Worm (Caenorhabditis elegans) whole organism, mixed stage, embryonic: ENCODE results near the gene ZK622.4.
A peak's percentile ranks its signal among the peaks of the same experiment; 100 is the strongest.

Experiments used
- M03D4.4 ChIP-seq: sonication (generic microtip); optimal IDR thresholded peaks from 2 replicates; lab custom pipeline; 2017; ENCODE audit warnings: mild to moderate bottlenecking, missing genetic modification characterization, missing compliant biosample characterization
- bed-3 ChIP-seq: fragments of 200-800 bp; sonication (Bioruptor generic); optimal IDR thresholded peaks from 3 replicates; lab custom pipeline; 2018; ENCODE audit warnings: mild to moderate bottlenecking, missing genetic modification characterization, moderate library complexity, missing compliant biosample characterization
- blmp-1 ChIP-seq: fragments of 150-350 bp; optimal IDR thresholded peaks from 2 replicates; lab custom pipeline; 2014; ENCODE audit warnings: missing biosample characterization, missing genetic modification characterization
- ceh-39 ChIP-seq: fragments of 150-350 bp; optimal IDR thresholded peaks from 2 replicates; lab custom pipeline; 2014; ENCODE audit warnings: missing biosample characterization, missing genetic modification characterization
- ceh-43 ChIP-seq: fragments of 200-800 bp; sonication (Bioruptor generic); optimal IDR thresholded peaks from 2 replicates; lab custom pipeline; 2018; ENCODE audit warnings: mild to moderate bottlenecking, missing genetic modification characterization, moderate library complexity, missing compliant biosample characterization
- ceh-83 ChIP-seq: fragments of 200-800 bp; sonication (Bioruptor generic); optimal IDR thresholded peaks from 2 replicates; lab custom pipeline; 2018; ENCODE audit warnings: mild to moderate bottlenecking, missing genetic modification characterization, missing compliant biosample characterization
- ces-1 ChIP-seq: fragments of 150-350 bp; optimal IDR thresholded peaks from 2 replicates; lab custom pipeline; 2014; ENCODE audit warnings: missing biosample characterization, missing genetic modification reagents, missing genetic modification characterization
- cnd-1 ChIP-seq: fragments of 200-800 bp; sonication (Bioruptor generic); optimal IDR thresholded peaks from 2 replicates; lab custom pipeline; 2018; ENCODE audit warnings: mild to moderate bottlenecking, missing genetic modification characterization, missing compliant biosample characterization
- drap-1 ChIP-seq: fragments of 200-800 bp; sonication (Bioruptor generic); optimal IDR thresholded peaks from 3 replicates; lab custom pipeline; 2018; ENCODE audit warnings: mild to moderate bottlenecking, missing genetic modification characterization, missing compliant biosample characterization
- elt-1 ChIP-seq: sonication (generic microtip); optimal IDR thresholded peaks from 2 replicates; lab custom pipeline; 2017; ENCODE audit warnings: missing genetic modification characterization, mild to moderate bottlenecking, missing compliant biosample characterization, antibody characterized with exemption, moderate library complexity, borderline replicate concordance; ENCODE audit not compliant: insufficient read depth
- elt-3 ChIP-seq: fragments of 150-350 bp; optimal IDR thresholded peaks from 2 replicates; lab custom pipeline; 2014; ENCODE audit warnings: missing biosample characterization, missing genetic modification characterization
- flh-1 ChIP-seq: fragments of 200-800 bp; sonication (Bioruptor generic); optimal IDR thresholded peaks from 2 replicates; lab custom pipeline; 2018; ENCODE audit warnings: mild to moderate bottlenecking, missing genetic modification characterization, moderate library complexity, missing compliant biosample characterization
- ham-2 ChIP-seq: fragments of 200-800 bp; sonication (Bioruptor generic); optimal IDR thresholded peaks from 2 replicates; lab custom pipeline; 2018; ENCODE audit warnings: mild to moderate bottlenecking, missing genetic modification characterization, missing compliant biosample characterization
- hlh-1 ChIP-seq: fragments of 150-350 bp; optimal IDR thresholded peaks from 2 replicates; lab custom pipeline; 2014; ENCODE audit warnings: missing biosample characterization, missing genetic modification reagents, missing genetic modification characterization
- lin-13 ChIP-seq: fragments of 150-350 bp; optimal IDR thresholded peaks from 2 replicates; lab custom pipeline; 2014; ENCODE audit warnings: missing biosample characterization, missing genetic modification characterization
- lin-32 ChIP-seq: fragments of 200-800 bp; sonication (Bioruptor generic); optimal IDR thresholded peaks from 2 replicates; lab custom pipeline; 2018; ENCODE audit warnings: mild to moderate bottlenecking, missing genetic modification characterization, missing compliant biosample characterization
- lsy-2 ChIP-seq: fragments of 150-350 bp; optimal IDR thresholded peaks from 2 replicates; lab custom pipeline; 2014; ENCODE audit warnings: missing biosample characterization, missing genetic modification characterization
- mab-5 ChIP-seq: fragments of 150-350 bp; optimal IDR thresholded peaks from 2 replicates; lab custom pipeline; 2014; ENCODE audit warnings: missing biosample characterization, missing genetic modification characterization
- mep-1 ChIP-seq: fragments of 150-350 bp; optimal IDR thresholded peaks from 2 replicates; lab custom pipeline; 2017; ENCODE audit warnings: missing biosample characterization, missing genetic modification reagents, missing genetic modification characterization, inconsistent platforms
- mls-2 ChIP-seq: sonication (generic microtip); optimal IDR thresholded peaks from 2 replicates; lab custom pipeline; 2016; ENCODE audit warnings: mild to moderate bottlenecking, missing genetic modification characterization, moderate library complexity, missing compliant biosample characterization
- nhr-12 ChIP-seq: fragments of 150-350 bp; optimal IDR thresholded peaks from 2 replicates; lab custom pipeline; 2014; ENCODE audit warnings: missing biosample characterization, missing genetic modification characterization
- nhr-2 ChIP-seq: fragments of 150-350 bp; optimal IDR thresholded peaks from 2 replicates; lab custom pipeline; 2014; ENCODE audit warnings: missing biosample characterization, missing genetic modification characterization
- nhr-237 ChIP-seq: fragments of 150-350 bp; optimal IDR thresholded peaks from 2 replicates; lab custom pipeline; 2014; ENCODE audit warnings: missing biosample characterization, missing genetic modification characterization
- nhr-28 ChIP-seq: fragments of 150-350 bp; optimal IDR thresholded peaks from 2 replicates; lab custom pipeline; 2014; ENCODE audit warnings: missing biosample characterization, missing genetic modification characterization
- nhr-76 ChIP-seq: sonication (generic microtip); optimal IDR thresholded peaks from 2 replicates; lab custom pipeline; 2017; ENCODE audit warnings: missing biosample characterization, missing genetic modification characterization
- pha-4 ChIP-seq: fragments of 150-350 bp; optimal IDR thresholded peaks from 2 replicates; lab custom pipeline; 2018; ENCODE audit warnings: missing biosample characterization, missing genetic modification reagents, missing genetic modification characterization
- sem-2 ChIP-seq: fragments of 200-800 bp; sonication (Bioruptor generic); optimal IDR thresholded peaks from 2 replicates; lab custom pipeline; 2018; ENCODE audit warnings: mild to moderate bottlenecking, missing genetic modification characterization, missing compliant biosample characterization
- snpc-4 ChIP-seq: fragments of 150-350 bp; optimal IDR thresholded peaks from 2 replicates; lab custom pipeline; 2014; ENCODE audit warnings: missing biosample characterization, missing genetic modification characterization
- sptf-1 ChIP-seq: sonication (generic microtip); optimal IDR thresholded peaks from 2 replicates; lab custom pipeline; 2017; ENCODE audit warnings: mild to moderate bottlenecking, missing genetic modification characterization, moderate library complexity, missing compliant biosample characterization
- tbx-8 ChIP-seq: fragments of 200-800 bp; sonication (Bioruptor generic); optimal IDR thresholded peaks from 2 replicates; lab custom pipeline; 2018; ENCODE audit warnings: mild to moderate bottlenecking, missing genetic modification characterization, moderate library complexity, missing compliant biosample characterization
- unc-120 ChIP-seq: sonication (generic microtip); optimal IDR thresholded peaks from 2 replicates; lab custom pipeline; 2017; ENCODE audit warnings: missing genetic modification characterization, missing compliant biosample characterization; ENCODE audit not compliant: poor library complexity, severe bottlenecking
- unc-39 ChIP-seq: fragments of 150-350 bp; optimal IDR thresholded peaks from 2 replicates; lab custom pipeline; 2014; ENCODE audit warnings: missing biosample characterization, missing genetic modification characterization
- unc-62 ChIP-seq: fragments of 150-350 bp; optimal IDR thresholded peaks from 2 replicates; lab custom pipeline; 2014; ENCODE audit warnings: missing biosample characterization, missing genetic modification reagents, missing genetic modification characterization
- zip-8 ChIP-seq: fragments of 150-350 bp; optimal IDR thresholded peaks from 2 replicates; lab custom pipeline; 2014; ENCODE audit warnings: missing biosample characterization, missing genetic modification characterization
- ztf-11 ChIP-seq: fragments of 150-350 bp; optimal IDR thresholded peaks from 2 replicates; lab custom pipeline; 2014; ENCODE audit warnings: missing biosample characterization, missing genetic modification characterization

The ZK622.4 gene

DNA sequence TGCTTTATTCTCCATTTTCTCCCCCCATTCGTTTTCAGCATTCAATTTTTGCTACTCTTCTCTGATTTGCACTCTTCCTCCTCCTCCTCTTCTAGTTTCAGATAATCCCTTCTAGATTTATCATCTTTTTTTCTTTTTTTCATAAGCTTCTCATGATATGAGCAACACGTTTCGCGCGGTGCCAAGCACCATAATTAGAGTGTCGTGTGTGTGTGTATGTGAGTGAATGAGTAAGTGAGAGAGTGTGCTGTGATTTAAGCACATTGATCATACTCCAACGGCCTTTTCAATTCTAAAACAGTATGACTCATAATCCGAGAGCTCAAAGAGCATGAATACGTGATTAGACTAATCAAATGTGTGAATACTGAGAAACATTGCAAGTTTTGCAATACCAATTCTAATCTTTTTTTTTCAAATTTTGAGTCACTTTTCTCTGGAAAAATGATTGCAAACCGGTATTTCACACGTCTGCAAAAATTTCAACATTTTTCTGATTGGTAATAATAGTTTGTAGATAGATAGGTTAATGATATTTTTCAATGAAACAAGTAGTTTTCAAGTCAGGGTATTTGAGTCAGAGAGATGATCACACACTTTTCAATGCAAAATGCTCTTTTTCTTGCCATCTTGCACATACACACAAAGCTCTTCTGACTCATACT is 43.0 kb downstream of the ZK622.4 start:
- TF ChIP-seq pha-4 (tag; lab: Kevin White, UChicago) (no peak), ztf-11 (tag; lab: Kevin White, UChicago) (no peak), mab-5 (tag; lab: Kevin White, UChicago) (no peak), lin-13 (tag; lab: Kevin White, UChicago) (no peak), drap-1 (GFP tag; lab: Kevin White, UChicago) (no peak), sem-2 (GFP tag; lab: Kevin White, UChicago) (no peak), mep-1 (tag; lab: Kevin White, UChicago) (no peak), cnd-1 (tag; lab: Kevin White, UChicago) (no peak), tbx-8 (GFP tag; lab: Kevin White, UChicago) (no peak), ceh-83 (GFP tag; lab: Kevin White, UChicago) (no peak), ces-1 (GFP tag; lab: Kevin White, UChicago) (no peak), blmp-1 (no peak), unc-120 (no peak), lsy-2 (tag; lab: Kevin White, UChicago) (no peak), elt-3 (tag; lab: Kevin White, UChicago) (no peak)

DNA sequence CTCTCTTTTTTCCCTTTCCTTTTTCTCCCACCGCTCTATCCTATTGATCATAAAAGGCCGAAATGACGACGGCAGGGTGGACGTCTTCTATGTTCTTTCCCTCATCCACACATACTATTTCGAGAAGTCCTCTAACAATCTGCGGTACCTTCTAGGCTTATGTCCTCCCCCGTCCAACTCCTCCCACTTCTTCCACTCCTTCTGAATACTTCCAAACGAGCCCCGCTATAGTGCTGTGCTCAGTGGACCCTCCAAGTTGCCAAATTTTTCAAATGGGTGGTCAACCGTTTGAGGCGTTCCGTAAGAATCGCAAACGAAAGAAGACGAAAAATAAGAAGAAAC is 43.5 kb downstream of the ZK622.4 start:
- TF ChIP-seq cnd-1 (tag; lab: Kevin White, UChicago) (peak; percentile 27), unc-62 (GFP tag; lab: Kevin White, UChicago) (peak; percentile 32), ces-1 (GFP tag; lab: Kevin White, UChicago) (peak; percentile 40), ceh-39 (tag; lab: Kevin White, UChicago) (no peak), mep-1 (tag; lab: Kevin White, UChicago) (peak; percentile 63), ceh-43 (no peak)

DNA sequence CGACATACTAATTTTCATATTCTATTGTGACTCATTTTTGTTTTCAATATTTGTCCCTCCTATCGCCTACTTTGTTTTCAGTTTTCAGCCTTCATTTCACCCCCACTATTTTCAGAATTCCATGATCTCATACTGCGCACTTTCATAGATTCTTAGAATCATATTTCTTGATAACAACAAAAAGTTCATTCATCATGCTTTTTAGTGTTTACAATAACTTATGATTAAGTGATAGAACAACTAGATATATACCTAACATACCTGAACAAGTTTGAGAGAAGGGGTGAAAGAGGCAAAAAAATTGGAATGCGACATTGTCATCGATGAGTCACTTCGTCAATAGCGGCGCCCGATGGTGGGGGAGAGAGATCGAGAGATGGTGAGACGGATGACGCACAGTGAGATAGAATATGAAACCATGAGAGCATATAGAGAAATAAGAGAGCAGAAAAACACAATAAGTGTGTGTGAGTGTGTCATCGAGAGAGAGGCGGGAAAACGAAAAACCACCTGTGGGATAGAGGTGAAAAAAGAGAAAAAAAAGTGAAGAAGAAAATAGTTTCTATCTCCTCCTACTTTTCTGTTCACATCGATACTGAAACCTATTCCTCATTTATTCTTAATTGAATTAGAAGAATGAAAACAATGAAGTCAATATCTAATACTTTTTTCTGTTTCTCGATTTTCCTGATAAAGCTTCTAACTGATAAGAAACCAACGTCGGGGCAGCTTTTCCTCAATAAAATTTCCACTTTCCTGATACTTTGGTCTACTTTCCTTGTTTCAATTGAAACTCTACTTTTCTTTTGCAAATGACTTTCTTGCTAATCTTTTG is 44.4 kb downstream of the ZK622.4 start:
- no peak for TF ChIP-seq nhr-2 (tag; lab: Kevin White, UChicago)
- TF ChIP-seq zip-8 (tag; lab: Kevin White, UChicago): no peak
- TF ChIP-seq ces-1 (GFP tag; lab: Kevin White, UChicago): peak; percentile 64
- TF ChIP-seq ceh-39 (tag; lab: Kevin White, UChicago): no peak
- TF ChIP-seq unc-39 (tag; lab: Kevin White, UChicago): no peak
- TF ChIP-seq nhr-76: no peak
- TF ChIP-seq hlh-1 (tag; lab: Kevin White, UChicago): peak; percentile 39
- no peak for TF ChIP-seq snpc-4 (tag; lab: Kevin White, UChicago)
- TF ChIP-seq mls-2: no peak
- no peak for TF ChIP-seq mep-1 (tag; lab: Kevin White, UChicago)
- no peak for TF ChIP-seq flh-1 (GFP tag; lab: Kevin White, UChicago)
- TF ChIP-seq drap-1 (GFP tag; lab: Kevin White, UChicago): no peak
- no peak for TF ChIP-seq nhr-28 (tag; lab: Kevin White, UChicago)
- TF ChIP-seq lsy-2 (tag; lab: Kevin White, UChicago): no peak
- TF ChIP-seq nhr-237 (tag; lab: Kevin White, UChicago): peak; percentile 53
- no peak for TF ChIP-seq sem-2 (GFP tag; lab: Kevin White, UChicago)
- TF ChIP-seq elt-3 (tag; lab: Kevin White, UChicago): no peak
- TF ChIP-seq M03D4.4 (tag; lab: Kevin White, UChicago): peak; percentile 7
- no peak for TF ChIP-seq bed-3 (GFP tag; lab: Kevin White, UChicago)
- no peak for TF ChIP-seq lin-13 (tag; lab: Kevin White, UChicago)
- TF ChIP-seq ztf-11 (tag; lab: Kevin White, UChicago): no peak
- TF ChIP-seq lin-32 (GFP tag; lab: Kevin White, UChicago): no peak
- no peak for TF ChIP-seq tbx-8 (GFP tag; lab: Kevin White, UChicago)
- no peak for TF ChIP-seq ceh-43
- no peak for TF ChIP-seq nhr-12
- no peak for TF ChIP-seq ceh-83 (GFP tag; lab: Kevin White, UChicago)
- no peak for TF ChIP-seq blmp-1
- TF ChIP-seq pha-4 (tag; lab: Kevin White, UChicago): peak; percentile 67
- peak; percentile 19 for TF ChIP-seq sptf-1 (tag; lab: Kevin White, UChicago)
- no peak for TF ChIP-seq ham-2 (GFP tag; lab: Kevin White, UChicago)
- TF ChIP-seq cnd-1 (tag; lab: Kevin White, UChicago): no peak
- no peak for TF ChIP-seq elt-1
- TF ChIP-seq mab-5 (tag; lab: Kevin White, UChicago): no peak
- peak; percentile 59 for TF ChIP-seq unc-62 (GFP tag; lab: Kevin White, UChicago)
- peak; percentile 49 for TF ChIP-seq unc-120
